Worm (Caenorhabditis elegans) whole organism, late embryonic: ENCODE measurements around the gene srd-45.

Experiments used
- F13H6.1 ChIP-seq: sonication (generic microtip); optimal IDR thresholded peaks from 2 replicates; lab custom pipeline; 2016; ENCODE audit warnings: missing genetic modification characterization, missing compliant biosample characterization
- K02D7.2 ChIP-seq: sonication (generic microtip); optimal IDR thresholded peaks from 2 replicates; lab custom pipeline; 2017; ENCODE audit warnings: mild to moderate bottlenecking, missing genetic modification characterization, missing compliant biosample characterization
- ahr-1 ChIP-seq: sonication (generic microtip); optimal IDR thresholded peaks from 2 replicates; lab custom pipeline; 2016; ENCODE audit warnings: missing genetic modification characterization, missing compliant biosample characterization
- ceh-14 ChIP-seq: sonication (generic microtip); optimal IDR thresholded peaks from 2 replicates; lab custom pipeline; 2016; ENCODE audit warnings: missing genotype, missing genetic modification characterization, missing compliant biosample characterization
- ceh-18 ChIP-seq: sonication (generic microtip); optimal IDR thresholded peaks from 2 replicates; lab custom pipeline; 2016; ENCODE audit warnings: missing genetic modification characterization, missing compliant biosample characterization
- ceh-2 ChIP-seq: sonication (generic microtip); optimal IDR thresholded peaks from 2 replicates; lab custom pipeline; 2016; ENCODE audit warnings: missing genotype, missing genetic modification characterization, missing compliant biosample characterization
- ceh-22 ChIP-seq: sonication (generic microtip); optimal IDR thresholded peaks from 2 replicates; lab custom pipeline; 2017; ENCODE audit warnings: missing biosample characterization, missing genetic modification characterization
- ceh-24 ChIP-seq: sonication (generic microtip); optimal IDR thresholded peaks from 2 replicates; lab custom pipeline; 2016; ENCODE audit warnings: mild to moderate bottlenecking, missing genetic modification characterization, missing compliant biosample characterization
- ceh-30 ChIP-seq: fragments of 150-350 bp; optimal IDR thresholded peaks from 2 replicates; lab custom pipeline; 2014; ENCODE audit warnings: missing biosample characterization, missing genetic modification characterization
- ceh-34 ChIP-seq: sonication (generic microtip); optimal IDR thresholded peaks from 2 replicates; lab custom pipeline; 2016; ENCODE audit warnings: mild to moderate bottlenecking, missing genetic modification characterization, missing compliant biosample characterization
- ceh-45 ChIP-seq: fragments of 200-800 bp; sonication (Bioruptor generic); IDR thresholded peaks from 2 replicates; pipeline ENCODE4 v1.3.6; 2022; ENCODE audit warnings: missing genetic modification reagents, missing genetic modification characterization, missing compliant biosample characterization
- ceh-6 ChIP-seq: fragments of 200-800 bp; sonication (Bioruptor generic); optimal IDR thresholded peaks from 2 replicates; lab custom pipeline; 2018; ENCODE audit warnings: mild to moderate bottlenecking, missing genetic modification characterization, missing compliant biosample characterization
- ceh-9 ChIP-seq: sonication (generic microtip); optimal IDR thresholded peaks from 2 replicates; lab custom pipeline; 2016; ENCODE audit warnings: mild to moderate bottlenecking, missing genetic modification characterization, inconsistent platforms, missing compliant biosample characterization
- che-1 ChIP-seq: sonication (generic microtip); optimal IDR thresholded peaks from 2 replicates; lab custom pipeline; 2016; ENCODE audit warnings: mild to moderate bottlenecking, missing genetic modification characterization, missing compliant biosample characterization
- dve-1 ChIP-seq: sonication (generic microtip); optimal IDR thresholded peaks from 2 replicates; lab custom pipeline; 2017; ENCODE audit warnings: antibody characterized with exemption, mild to moderate bottlenecking, missing genetic modification characterization, missing compliant biosample characterization
- elt-2 ChIP-seq: sonication (generic microtip); optimal IDR thresholded peaks from 2 replicates; lab custom pipeline; 2016; ENCODE audit warnings: missing genetic modification reagents, missing genetic modification characterization, missing compliant biosample characterization
- elt-4 ChIP-seq: sonication (generic microtip); optimal IDR thresholded peaks from 2 replicates; lab custom pipeline; 2016; ENCODE audit warnings: missing genetic modification characterization, missing compliant biosample characterization
- eyg-1 ChIP-seq: sonication (generic microtip); optimal IDR thresholded peaks from 2 replicates; lab custom pipeline; 2016; ENCODE audit warnings: missing genotype, missing genetic modification characterization, missing compliant biosample characterization
- fax-1 ChIP-seq: sonication (generic microtip); optimal IDR thresholded peaks from 2 replicates; lab custom pipeline; 2016; ENCODE audit warnings: missing genotype, missing genetic modification characterization, missing compliant biosample characterization
- gmeb-2 ChIP-seq: sonication (generic microtip); optimal IDR thresholded peaks from 2 replicates; lab custom pipeline; 2016; ENCODE audit warnings: missing genetic modification characterization, inconsistent platforms, missing compliant biosample characterization
- hlh-15 ChIP-seq: sonication (generic microtip); optimal IDR thresholded peaks from 2 replicates; lab custom pipeline; 2016; ENCODE audit warnings: missing genetic modification characterization, missing compliant biosample characterization
- hlh-30 ChIP-seq: sonication (generic microtip); optimal IDR thresholded peaks from 2 replicates; lab custom pipeline; 2017; ENCODE audit warnings: antibody characterized with exemption, missing genetic modification characterization, missing compliant biosample characterization; ENCODE audit not compliant: insufficient read depth
- hlh-6 ChIP-seq: sonication (generic microtip); optimal IDR thresholded peaks from 2 replicates; lab custom pipeline; 2016; ENCODE audit warnings: missing genotype, missing genetic modification characterization, missing compliant biosample characterization
- hlh-8 ChIP-seq: sonication (generic microtip); optimal IDR thresholded peaks from 2 replicates; lab custom pipeline; 2016; ENCODE audit warnings: missing genotype, missing genetic modification characterization, missing compliant biosample characterization
- lin-11 ChIP-seq: fragments of 200-800 bp; sonication (Bioruptor generic); optimal IDR thresholded peaks from 2 replicates; lab custom pipeline; 2018; ENCODE audit warnings: mild to moderate bottlenecking, missing genetic modification characterization, missing compliant biosample characterization
- madf-2 ChIP-seq: sonication (generic microtip); optimal IDR thresholded peaks from 2 replicates; lab custom pipeline; 2017; ENCODE audit warnings: missing genetic modification characterization, missing compliant biosample characterization
- mec-3 ChIP-seq: sonication (generic microtip); optimal IDR thresholded peaks from 2 replicates; lab custom pipeline; 2016; ENCODE audit warnings: borderline replicate concordance, missing genetic modification characterization, missing compliant biosample characterization
- nhr-232 ChIP-seq: sonication (generic microtip); optimal IDR thresholded peaks from 2 replicates; lab custom pipeline; 2016; ENCODE audit warnings: missing genetic modification characterization, missing compliant biosample characterization
- odd-2 ChIP-seq: sonication (generic microtip); optimal IDR thresholded peaks from 2 replicates; lab custom pipeline; 2017; ENCODE audit warnings: antibody characterized with exemption, mild to moderate bottlenecking, missing genetic modification characterization, missing compliant biosample characterization
- pag-3 ChIP-seq: sonication (generic microtip); optimal IDR thresholded peaks from 2 replicates; lab custom pipeline; 2016; ENCODE audit warnings: missing compliant biosample characterization, missing genetic modification characterization, borderline replicate concordance
- pha-2 ChIP-seq: sonication (generic microtip); optimal IDR thresholded peaks from 2 replicates; lab custom pipeline; 2017; ENCODE audit warnings: mild to moderate bottlenecking, missing genetic modification characterization, missing compliant biosample characterization
- pha-4 ChIP-seq: fragments of 150-350 bp; optimal IDR thresholded peaks from 2 replicates; lab custom pipeline; 2018; ENCODE audit warnings: missing biosample characterization, missing genetic modification reagents, missing genetic modification characterization
- ref-2 ChIP-seq: sonication (generic microtip); optimal IDR thresholded peaks from 2 replicates; lab custom pipeline; 2016; ENCODE audit warnings: missing genetic modification characterization, missing compliant biosample characterization
- rnt-1 ChIP-seq: sonication (generic microtip); optimal IDR thresholded peaks from 2 replicates; lab custom pipeline; 2016; ENCODE audit warnings: missing genetic modification characterization, missing compliant biosample characterization
- sox-4 ChIP-seq: sonication (generic microtip); optimal IDR thresholded peaks from 2 replicates; lab custom pipeline; 2017; ENCODE audit warnings: mild to moderate bottlenecking, missing genetic modification characterization, inconsistent platforms, missing compliant biosample characterization
- tbx-7 ChIP-seq: sonication (generic microtip); optimal IDR thresholded peaks from 2 replicates; lab custom pipeline; 2016; ENCODE audit warnings: missing genotype, missing genetic modification characterization, missing compliant biosample characterization
- unc-55 ChIP-seq: sonication (generic microtip); optimal IDR thresholded peaks from 2 replicates; lab custom pipeline; 2017; ENCODE audit warnings: missing biosample characterization, missing genetic modification reagents, missing genetic modification characterization
- unc-86 ChIP-seq: sonication (generic microtip); optimal IDR thresholded peaks from 2 replicates; lab custom pipeline; 2016; ENCODE audit warnings: missing genetic modification characterization, missing compliant biosample characterization

srd-45 gene

ce11 chrX:12328676-12329075 is at the start of gene srd-45:
TSS of gene srd-45 (plus strand) at chrX:12328976.
- TF ChIP-seq che-1 (tag; lab: Kevin White, UChicago) (no peak), hlh-30 (tag; lab: Kevin White, UChicago) (no peak), hlh-8 (tag; lab: Kevin White, UChicago) (no peak), ceh-45 (no peak)

- no peak for TF ChIP-seq ceh-18 (tag; lab: Kevin White, UChicago)
- no peak for TF ChIP-seq nhr-232
- no peak for TF ChIP-seq fax-1
- no peak for TF ChIP-seq elt-2 (tag; lab: Kevin White, UChicago)
- TF ChIP-seq sox-4 (tag; lab: Kevin White, UChicago) = no peak
- no peak for TF ChIP-seq lin-11 (tag; lab: Kevin White, UChicago)
- no peak for TF ChIP-seq tbx-7 (tag; lab: Kevin White, UChicago)
- no peak for TF ChIP-seq eyg-1 (tag; lab: Kevin White, UChicago)
- no peak for TF ChIP-seq hlh-30 (tag; lab: Kevin White, UChicago)
Measured at ce11 chrX:12280477-12280876, 48.3 kb upstream of the srd-45 start, which contains the start of gene C04B4.1. TSS of gene C04B4.1 (plus strand) at chrX:12280777.

- TF ChIP-seq hlh-8 (tag; lab: Kevin White, UChicago) (no peak), F13H6.1 (tag; lab: Kevin White, UChicago) (no peak), ceh-9 (no peak), fax-1 (no peak), ahr-1 (tag; lab: Kevin White, UChicago) (no peak), pag-3 (no peak), ceh-14 (tag; lab: Kevin White, UChicago) (no peak), K02D7.2 (no peak), hlh-15 (no peak), pha-4 (tag; lab: Kevin White, UChicago) (no peak), madf-2 (no peak), gmeb-2 (tag; lab: Kevin White, UChicago) (no peak), ceh-24 (tag; lab: Kevin White, UChicago) (no peak), hlh-30 (tag; lab: Kevin White, UChicago) (no peak), elt-4 (no peak), odd-2 (no peak), ref-2 (no peak), pha-2 (no peak), dve-1 (tag; lab: Kevin White, UChicago) (no peak)
Measured at ce11 chrX:12282911-12283310, 45.9 kb upstream of the srd-45 start, which contains the start of gene C04B4.2. TSS of gene C04B4.2 (plus strand) at chrX:12283281.

ce11 chrX:12284161-12284560 is 44.6 kb upstream of the srd-45 start:
- TF ChIP-seq hlh-30 (tag; lab: Kevin White, UChicago) (no peak), ref-2 (no peak), unc-55 (GFP tag; lab: Kevin White, UChicago) (no peak), ceh-2 (tag; lab: Kevin White, UChicago) (no peak), rnt-1 (tag; lab: Kevin White, UChicago) (no peak), ceh-6 (no peak), ceh-34 (no peak), tbx-7 (tag; lab: Kevin White, UChicago) (no peak)

- TF ChIP-seq hlh-8 (tag; lab: Kevin White, UChicago) (no peak), mec-3 (tag; lab: Kevin White, UChicago) (no peak), hlh-6 (no peak), ceh-6 (no peak), ceh-22 (tag; lab: Kevin White, UChicago) (no peak), elt-4 (no peak), ceh-30 (no peak), unc-86 (tag; lab: Kevin White, UChicago) (no peak)
Measured at ce11 chrX:12285496-12285895, 43.3 kb upstream of the srd-45 start, which contains the start of gene lips-2. TSS of gene lips-2 (plus strand) at chrX:12285796.
